Worm (Caenorhabditis elegans) whole organism, L2 larva: Measurements from ENCODE around the gene twk-23.

Source experiments
- C34F6.9 ChIP-seq: fragments of 150-350 bp; optimal IDR thresholded peaks from 2 replicates; lab custom pipeline; 2014; ENCODE audit warnings: missing biosample characterization, missing genetic modification characterization
- F13H6.1 ChIP-seq: sonication (generic microtip); optimal IDR thresholded peaks from 2 replicates; lab custom pipeline; 2016; ENCODE audit warnings: missing genetic modification characterization, missing compliant biosample characterization
- Y55F3AM.14 ChIP-seq: fragments of 200-800 bp; sonication (Bioruptor generic); optimal IDR thresholded peaks from 2 replicates; lab custom pipeline; 2018; ENCODE audit warnings: mild to moderate bottlenecking, missing genetic modification characterization, missing compliant biosample characterization
- ZK546.5 ChIP-seq: sonication (generic microtip); optimal IDR thresholded peaks from 2 replicates; lab custom pipeline; 2017; ENCODE audit warnings: missing biosample characterization, missing genetic modification characterization
- alr-1 ChIP-seq: fragments of 150-350 bp; optimal IDR thresholded peaks from 2 replicates; lab custom pipeline; 2014; ENCODE audit warnings: missing biosample characterization, missing genetic modification characterization
- ama-1 ChIP-seq: fragments of 150-350 bp; optimal IDR thresholded peaks from 2 replicates; lab custom pipeline; 2018; ENCODE audit warnings: inconsistent platforms
- blmp-1 ChIP-seq: sonication (generic microtip); optimal IDR thresholded peaks from 2 replicates; lab custom pipeline; 2017; ENCODE audit warnings: missing genetic modification characterization, mild to moderate bottlenecking, missing compliant biosample characterization, antibody characterized with exemption, moderate library complexity; ENCODE audit not compliant: insufficient read depth
- ceh-16 ChIP-seq: fragments of 150-350 bp; optimal IDR thresholded peaks from 2 replicates; lab custom pipeline; 2014; ENCODE audit warnings: missing biosample characterization, missing genetic modification characterization
- ceh-82 ChIP-seq: fragments of 150-350 bp; optimal IDR thresholded peaks from 2 replicates; lab custom pipeline; 2014; ENCODE audit warnings: missing biosample characterization, missing genetic modification characterization
- crh-2 ChIP-seq: sonication (generic microtip); optimal IDR thresholded peaks from 2 replicates; lab custom pipeline; 2017; ENCODE audit warnings: missing biosample characterization, missing genetic modification characterization
- dmd-4 ChIP-seq: sonication (generic microtip); optimal IDR thresholded peaks from 2 replicates; lab custom pipeline; 2017; ENCODE audit warnings: missing biosample characterization, missing genetic modification characterization
- elt-1 ChIP-seq: fragments of 150-350 bp; optimal IDR thresholded peaks from 2 replicates; lab custom pipeline; 2014; ENCODE audit warnings: missing biosample characterization, missing genetic modification characterization
- elt-3 ChIP-seq: sonication (generic microtip); optimal IDR thresholded peaks from 2 replicates; lab custom pipeline; 2017; ENCODE audit warnings: missing biosample characterization, missing genetic modification characterization
- fos-1 ChIP-seq: fragments of 150-350 bp; optimal IDR thresholded peaks from 2 replicates; lab custom pipeline; 2014; ENCODE audit warnings: missing biosample characterization, missing genetic modification characterization
- lin-13 ChIP-seq: fragments of 150-350 bp; optimal IDR thresholded peaks from 2 replicates; lab custom pipeline; 2014; ENCODE audit warnings: missing biosample characterization, missing genetic modification reagents, missing genetic modification characterization
- lin-39 ChIP-seq: fragments of 150-350 bp; optimal IDR thresholded peaks from 2 replicates; lab custom pipeline; 2014; ENCODE audit warnings: missing biosample characterization, missing genetic modification reagents, missing genetic modification characterization
- lsy-2 ChIP-seq, 2 experiments: fragments of 150-350 bp in 1 of 2; sonication (generic microtip) in 1 of 2; optimal IDR thresholded peaks; 2 replicates each; lab custom pipeline; 2014 to 2017; ENCODE audit warnings: missing biosample characterization in 2 of 2, missing genetic modification characterization in 2 of 2
- mab-5 ChIP-seq: fragments of 150-350 bp; optimal IDR thresholded peaks from 2 replicates; lab custom pipeline; 2014; ENCODE audit warnings: missing biosample characterization, missing genetic modification characterization
- mbf-1 ChIP-seq: sonication (generic microtip); optimal IDR thresholded peaks from 2 replicates; lab custom pipeline; 2017; ENCODE audit warnings: missing biosample characterization, missing genetic modification characterization
- mdl-1 ChIP-seq, 2 experiments: fragments of 150-350 bp in 1 of 2; sonication (generic microtip) in 1 of 2; optimal IDR thresholded peaks; 2 replicates each; lab custom pipeline; 2017; ENCODE audit warnings: missing biosample characterization in 2 of 2, missing genetic modification characterization in 2 of 2
- nhr-10 ChIP-seq: sonication (generic microtip); optimal IDR thresholded peaks from 2 replicates; lab custom pipeline; 2017; ENCODE audit warnings: missing biosample characterization, missing genetic modification characterization
- nhr-11 ChIP-seq: fragments of 150-350 bp; optimal IDR thresholded peaks from 2 replicates; lab custom pipeline; 2014; ENCODE audit warnings: missing biosample characterization, missing genetic modification characterization
- nhr-129 ChIP-seq: fragments of 150-350 bp; optimal IDR thresholded peaks from 2 replicates; lab custom pipeline; 2014; ENCODE audit warnings: missing biosample characterization, missing genetic modification characterization
- nhr-21 ChIP-seq: fragments of 150-350 bp; optimal IDR thresholded peaks from 2 replicates; lab custom pipeline; 2014; ENCODE audit warnings: missing biosample characterization, missing genetic modification characterization
- nhr-237 ChIP-seq: fragments of 150-350 bp; optimal IDR thresholded peaks from 2 replicates; lab custom pipeline; 2014; ENCODE audit warnings: missing biosample characterization, missing genetic modification characterization
- nhr-25 ChIP-seq: fragments of 150-350 bp; sonication (generic microtip); optimal IDR thresholded peaks from 3 replicates; lab custom pipeline; 2014; ENCODE audit warnings: missing biosample characterization, missing genetic modification characterization
- nhr-6 ChIP-seq: fragments of 150-350 bp; optimal IDR thresholded peaks from 2 replicates; lab custom pipeline; 2014; ENCODE audit warnings: missing biosample characterization, missing genetic modification characterization
- peb-1 ChIP-seq: fragments of 150-350 bp; optimal IDR thresholded peaks from 2 replicates; lab custom pipeline; 2014; ENCODE audit warnings: missing biosample characterization, missing genetic modification characterization
- skn-1 ChIP-seq: sonication (generic microtip); optimal IDR thresholded peaks from 2 replicates; lab custom pipeline; 2017; ENCODE audit warnings: missing biosample characterization, missing genetic modification characterization
- sma-3 ChIP-seq: sonication (generic microtip); optimal IDR thresholded peaks from 2 replicates; lab custom pipeline; 2016; ENCODE audit warnings: missing genetic modification reagents, missing genetic modification characterization, missing compliant biosample characterization
- sma-9 ChIP-seq, 2 experiments: fragments of 150-350 bp in 1 of 2; sonication (generic microtip) in 1 of 2; optimal IDR thresholded peaks; 2 replicates each; lab custom pipeline; 2014 to 2016; ENCODE audit warnings: missing genetic modification characterization in 2 of 2, mild to moderate bottlenecking in 1 of 2, missing biosample characterization in 1 of 2, missing compliant biosample characterization in 1 of 2, missing genetic modification reagents in 1 of 2, moderate library complexity in 1 of 2
- snpc-4 ChIP-seq: fragments of 150-350 bp; optimal IDR thresholded peaks from 2 replicates; lab custom pipeline; 2014; ENCODE audit warnings: missing biosample characterization, missing genetic modification characterization
- unc-39 ChIP-seq: fragments of 150-350 bp; optimal IDR thresholded peaks from 2 replicates; lab custom pipeline; 2014; ENCODE audit warnings: missing biosample characterization, missing genetic modification characterization
- unc-55 ChIP-seq: fragments of 150-350 bp; sonication (generic microtip); optimal IDR thresholded peaks from 3 replicates; lab custom pipeline; 2014; ENCODE audit warnings: missing biosample characterization, missing genetic modification reagents, missing genetic modification characterization
- unc-62 ChIP-seq: fragments of 150-350 bp; optimal IDR thresholded peaks from 2 replicates; lab custom pipeline; 2014; ENCODE audit warnings: missing biosample characterization, missing genetic modification reagents, missing genetic modification characterization
- zag-1 ChIP-seq: fragments of 150-350 bp; optimal IDR thresholded peaks from 2 replicates; lab custom pipeline; 2014; ENCODE audit warnings: missing biosample characterization, missing genetic modification characterization
- ztf-11 ChIP-seq: sonication (generic microtip); optimal IDR thresholded peaks from 2 replicates; lab custom pipeline; 2017; ENCODE audit warnings: missing biosample characterization, missing genetic modification characterization
- ztf-4 ChIP-seq: fragments of 150-350 bp; optimal IDR thresholded peaks from 2 replicates; lab custom pipeline; 2014; ENCODE audit warnings: missing biosample characterization, missing genetic modification characterization

The twk-23 gene

ce11 chrX:13834127-13834526, 10.7 kb upstream of the twk-23 start, which contains the start of gene F19D8.2:
TSS of gene F19D8.2 (plus strand) at chrX:13834427.
- TF ChIP-seq nhr-6 (tag; lab: Kevin White, UChicago), result no peak
- TF ChIP-seq mbf-1 (tag; lab: Kevin White, UChicago), result no peak
- TF ChIP-seq crh-2, result no peak
- no peak for TF ChIP-seq ceh-16 (tag; lab: Kevin White, UChicago)
- no peak for TF ChIP-seq peb-1 (tag; lab: Kevin White, UChicago)
- no peak for TF ChIP-seq nhr-25 (tag; lab: Kevin White, UChicago)
- no peak for TF ChIP-seq ztf-11 (tag; lab: Kevin White, UChicago)
- no peak for TF ChIP-seq ZK546.5 (tag; lab: Kevin White, UChicago)
- TF ChIP-seq mab-5, result no peak
- no peak for TF ChIP-seq ztf-4
- TF ChIP-seq ceh-82 (tag; lab: Kevin White, UChicago), result no peak
- no peak for TF ChIP-seq nhr-21
- TF ChIP-seq lin-13, result no peak
- TF ChIP-seq skn-1 (tag; lab: Kevin White, UChicago), result no peak
- no peak for TF ChIP-seq unc-39 (tag; lab: Kevin White, UChicago)
- no peak for TF ChIP-seq dmd-4
- TF ChIP-seq, all 48 proteins: peak for 0

ce11 chrX:13833448-13833847, 10.1 kb upstream of the twk-23 start:
- TF ChIP-seq snpc-4 (tag; lab: Kevin White, UChicago) (peak; percentile 7), unc-62 (GFP tag; lab: Kevin White, UChicago) (no peak)

- TF ChIP-seq fos-1 (tag; lab: Kevin White, UChicago) (peak; percentile 41), nhr-129 (tag; lab: Kevin White, UChicago) (no peak)
- TF ChIP-seq, all 48 proteins: peak for 1
Observed at ce11 chrX:13818791-13819190, 4.6 kb downstream of the twk-23 start.

- TF ChIP-seq nhr-25 (tag; lab: Kevin White, UChicago), result no peak
- peak; percentile 21 for TF ChIP-seq zag-1
- peak in 1 of 2 experiments; percentile 24 for TF ChIP-seq lsy-2 (tag; optimal IDR thresholded peaks at IDR 0.05; lab: Kevin White, UChicago)
- no peak for TF ChIP-seq nhr-6 (tag; lab: Kevin White, UChicago)
- no peak for TF ChIP-seq ZK546.5 (tag; lab: Kevin White, UChicago)
- TF ChIP-seq F13H6.1 (tag; lab: Kevin White, UChicago), result no peak
- no peak for TF ChIP-seq mbf-1 (tag; lab: Kevin White, UChicago)
- TF ChIP-seq sma-9 (GFP tag; optimal IDR thresholded peaks at IDR 0.05; lab: Kevin White, UChicago), result peak; percentile 23
- no peak for TF ChIP-seq sma-9 (tag; optimal IDR thresholded peaks at IDR 0.05; lab: Kevin White, UChicago)
- TF ChIP-seq lin-39, result no peak
- TF ChIP-seq ama-1, result no peak
- TF ChIP-seq ztf-11 (tag; lab: Kevin White, UChicago), result no peak
- peak; percentile 28 for TF ChIP-seq C34F6.9 (tag; lab: Kevin White, UChicago)
- TF ChIP-seq elt-3 (tag; lab: Kevin White, UChicago), result no peak
- TF ChIP-seq unc-55 (GFP tag; lab: Kevin White, UChicago), result peak; percentile 11
- TF ChIP-seq fos-1 (tag; lab: Kevin White, UChicago), result no peak
Observed at ce11 chrX:13811929-13812328, 11.5 kb downstream of the twk-23 start.

ce11 chrX:13811156-13811555, 12.2 kb downstream of the twk-23 start:
- TF ChIP-seq ama-1 (no peak), F13H6.1 (tag; lab: Kevin White, UChicago) (no peak), elt-1 (tag; lab: Kevin White, UChicago) (no peak), alr-1 (no peak), nhr-11 (tag; lab: Kevin White, UChicago) (no peak), Y55F3AM.14 (GFP tag; lab: Kevin White, UChicago) (no peak), nhr-25 (tag; lab: Kevin White, UChicago) (no peak), blmp-1 (tag; lab: Kevin White, UChicago) (no peak), lsy-2 (tag; optimal IDR thresholded peaks at IDR 0.05; lab: Kevin White, UChicago) (no peak), sma-3 (no peak), nhr-129 (tag; lab: Kevin White, UChicago) (no peak), mdl-1 (tag; optimal IDR thresholded peaks at IDR 0.05; lab: Kevin White, UChicago) (no peak), C34F6.9 (tag; lab: Kevin White, UChicago) (no peak), skn-1 (tag; lab: Kevin White, UChicago) (no peak), nhr-10 (no peak), nhr-237 (tag; lab: Kevin White, UChicago) (no peak), lin-39 (no peak)
